Worm (Caenorhabditis elegans) whole organism, midembryonic: ENCODE results near the gene thn-1.

Source experiments
- T22C8.4 ChIP-seq: fragments of 200-800 bp; sonication (Bioruptor generic); IDR thresholded peaks from 2 replicates; pipeline ENCODE4 v1.3.6; 2022; ENCODE audit warnings: missing genetic modification characterization, missing compliant biosample characterization
- cog-1 ChIP-seq: sonication (generic microtip); optimal IDR thresholded peaks from 2 replicates; lab custom pipeline; 2016; ENCODE audit warnings: missing genetic modification characterization, missing compliant biosample characterization
- flt-1 ChIP-seq: fragments of 200-800 bp; sonication (Bioruptor generic); IDR thresholded peaks from 2 replicates; pipeline ENCODE4 v1.3.6; 2022; ENCODE audit warnings: missing genetic modification characterization, missing compliant biosample characterization
- klf-2 ChIP-seq: fragments of 200-800 bp; sonication (Bioruptor generic); conservative IDR thresholded peaks from 2 replicates; pipeline ENCODE4 v1.3.6; 2022; ENCODE audit warnings: missing genetic modification reagents, missing genetic modification characterization, missing compliant biosample characterization
- med-1 ChIP-seq: sonication (generic microtip); optimal IDR thresholded peaks from 2 replicates; lab custom pipeline; 2017; ENCODE audit warnings: missing genetic modification characterization, mild to moderate bottlenecking, missing compliant biosample characterization, antibody characterized with exemption, missing genetic modification reagents; ENCODE audit not compliant: insufficient read depth
- ref-1 ChIP-seq: fragments of 200-800 bp; sonication (Bioruptor generic); conservative IDR thresholded peaks from 2 replicates; pipeline ENCODE4 v1.3.6; 2022; ENCODE audit warnings: missing genetic modification reagents, missing genetic modification characterization, missing compliant biosample characterization
- tab-1 ChIP-seq: fragments of 200-800 bp; sonication (Bioruptor generic); IDR thresholded peaks from 2 replicates; pipeline ENCODE4 v1.3.6; 2022; ENCODE audit warnings: missing genetic modification characterization, missing compliant biosample characterization
- ztf-23 ChIP-seq: fragments of 200-800 bp; sonication (Bioruptor generic); IDR thresholded peaks from 2 replicates; pipeline ENCODE4 v1.3.6; 2022; ENCODE audit warnings: missing genetic modification reagents, missing genetic modification characterization, missing compliant biosample characterization
- ztf-29 ChIP-seq: fragments of 200-800 bp; sonication (Bioruptor generic); IDR thresholded peaks from 2 replicates; pipeline ENCODE4 v1.3.6; 2022; ENCODE audit warnings: missing genetic modification reagents, missing genetic modification characterization, missing compliant biosample characterization

thn-1 gene

ce11 chrIV:12378919-12379318 lies 965 bp upstream of the thn-1 start:
- no peak for TF ChIP-seq med-1
- no peak for TF ChIP-seq T22C8.4 (GFP tag; lab: Robert Waterston, UW)
- TF ChIP-seq flt-1 (GFP tag; lab: Robert Waterston, UW), result no peak
- TF ChIP-seq klf-2 (GFP tag; lab: Robert Waterston, UW), result no peak
- TF ChIP-seq cog-1 (tag; lab: Kevin White, UChicago), result no peak
- TF ChIP-seq ztf-29 (GFP tag; lab: Robert Waterston, UW), result no peak

ce11 chrIV:12382864-12383263 lies 3.0 kb downstream of the thn-1 start, which contains the start of gene thn-2:
thn-2 (plus strand) TSS chrIV:12383170.
- TF ChIP-seq ref-1 (GFP tag; lab: Robert Waterston, UW), result no peak
- no peak for TF ChIP-seq flt-1 (GFP tag; lab: Robert Waterston, UW)
- TF ChIP-seq tab-1 (GFP tag; lab: Robert Waterston, UW), result no peak
- no peak for TF ChIP-seq med-1
- no peak for TF ChIP-seq klf-2 (GFP tag; lab: Robert Waterston, UW)
- no peak for TF ChIP-seq cog-1 (tag; lab: Kevin White, UChicago)
- no peak for TF ChIP-seq T22C8.4 (GFP tag; lab: Robert Waterston, UW)
- TF ChIP-seq ztf-23 (GFP tag; lab: Robert Waterston, UW), result no peak
- TF ChIP-seq ztf-29 (GFP tag; lab: Robert Waterston, UW), result no peak

- TF ChIP-seq cog-1 (tag; lab: Kevin White, UChicago) (no peak), ztf-29 (GFP tag; lab: Robert Waterston, UW) (no peak), tab-1 (GFP tag; lab: Robert Waterston, UW) (no peak), klf-2 (GFP tag; lab: Robert Waterston, UW) (no peak), flt-1 (GFP tag; lab: Robert Waterston, UW) (no peak), T22C8.4 (GFP tag; lab: Robert Waterston, UW) (no peak), ref-1 (GFP tag; lab: Robert Waterston, UW) (no peak), med-1 (no peak)
Measured at ce11 chrIV:12385061-12385460, 5.2 kb downstream of the thn-1 start, which contains the start of gene F28D1.6. F28D1.6 (minus strand) TSS chrIV:12385161.

ce11 chrIV:12389951-12390350 lies 10.1 kb downstream of the thn-1 start, which contains the start of gene spe-45:
spe-45 (minus strand) TSS chrIV:12390095.
- TF ChIP-seq ztf-29 (GFP tag; lab: Robert Waterston, UW) (no peak), cog-1 (tag; lab: Kevin White, UChicago) (no peak), med-1 (no peak), flt-1 (GFP tag; lab: Robert Waterston, UW) (no peak), klf-2 (GFP tag; lab: Robert Waterston, UW) (no peak), T22C8.4 (GFP tag; lab: Robert Waterston, UW) (no peak), ztf-23 (GFP tag; lab: Robert Waterston, UW) (no peak), tab-1 (GFP tag; lab: Robert Waterston, UW) (no peak), ref-1 (GFP tag; lab: Robert Waterston, UW) (no peak)

ce11 chrIV:12391003-12391637 lies 11.2 kb downstream of the thn-1 start, which contains the start of the genes rps-23 and dpm-3:
rps-23 (minus strand) TSS chrIV:12391053.
dpm-3 (plus strand) TSS chrIV:12391587.
- TF ChIP-seq T22C8.4 (GFP tag; lab: Robert Waterston, UW) (no peak), cog-1 (tag; lab: Kevin White, UChicago) (peak; percentile 60), flt-1 (GFP tag; lab: Robert Waterston, UW) (peak; percentile 87), med-1 (no peak), ztf-23 (GFP tag; lab: Robert Waterston, UW) (peak; percentile 83), ztf-29 (GFP tag; lab: Robert Waterston, UW) (0 out of 2 replicates have a peak, but pooled peaks have one; percentile 8), ref-1 (GFP tag; lab: Robert Waterston, UW) (no peak), tab-1 (GFP tag; lab: Robert Waterston, UW) (0 out of 2 replicates have a peak, but pooled peaks have one; percentile 43), klf-2 (GFP tag; lab: Robert Waterston, UW) (peak; percentile 64; the same call in 1 of the 2 replicates)

DNA sequence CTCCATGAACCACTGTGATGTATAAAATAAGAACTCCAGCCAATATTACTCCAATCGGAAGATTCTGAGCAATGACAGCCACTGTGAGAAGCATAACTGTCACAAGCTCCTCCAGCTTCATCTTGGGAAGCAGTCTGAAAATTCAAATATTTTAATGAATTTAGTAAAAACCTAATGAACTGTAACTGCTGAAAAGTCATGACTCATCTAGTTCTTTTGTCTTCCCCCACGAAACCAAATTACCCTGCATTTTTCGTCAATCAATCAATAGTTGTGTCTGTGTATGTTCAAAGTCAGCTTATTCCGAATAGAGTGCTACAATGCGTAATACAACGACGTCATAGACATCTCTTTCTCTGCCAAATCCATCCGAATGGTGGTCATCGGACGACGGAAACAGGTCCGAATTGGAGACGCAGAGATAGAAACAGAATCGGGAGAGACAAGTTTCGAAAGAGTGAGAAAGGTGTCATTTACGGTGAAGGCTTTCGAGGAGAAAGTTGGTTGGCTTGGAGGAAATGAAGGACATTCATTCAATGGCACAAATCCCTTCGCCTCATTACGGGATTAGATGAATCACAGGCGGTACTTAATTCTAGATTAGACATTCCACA lies 16.9 kb downstream of the thn-1 start:
- no peak for TF ChIP-seq tab-1 (GFP tag; lab: Robert Waterston, UW)
- no peak for TF ChIP-seq ztf-23 (GFP tag; lab: Robert Waterston, UW)
- no peak for TF ChIP-seq ref-1 (GFP tag; lab: Robert Waterston, UW)
- TF ChIP-seq klf-2 (GFP tag; lab: Robert Waterston, UW), result no peak
- no peak for TF ChIP-seq cog-1 (tag; lab: Kevin White, UChicago)

ce11 chrIV:12398437-12398836 lies 18.6 kb downstream of the thn-1 start, which contains the start of gene acs-20:
acs-20 (minus strand) TSS chrIV:12398706.
- no peak for TF ChIP-seq ztf-23 (GFP tag; lab: Robert Waterston, UW)
- no peak for TF ChIP-seq flt-1 (GFP tag; lab: Robert Waterston, UW)

DNA sequence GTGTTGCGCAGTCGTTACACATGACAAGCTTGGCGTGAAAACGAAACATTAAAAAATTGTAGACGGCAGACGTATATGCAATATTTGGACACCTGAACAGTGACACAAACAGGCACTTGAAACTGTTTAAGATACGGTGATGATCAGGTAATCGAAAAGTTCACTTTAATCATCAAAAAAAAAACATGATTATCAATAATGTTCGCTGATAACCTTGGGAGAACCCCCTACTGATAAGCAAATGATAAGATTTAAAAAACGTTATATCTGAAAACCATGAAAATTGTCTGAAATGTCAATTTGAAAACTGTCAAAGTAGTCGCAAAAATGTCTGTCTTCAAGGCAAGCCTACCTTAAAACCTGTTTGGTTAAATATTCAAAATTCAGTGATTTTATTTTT lies 20.1 kb downstream of the thn-1 start:
- TF ChIP-seq T22C8.4 (GFP tag; lab: Robert Waterston, UW) (no peak), klf-2 (GFP tag; lab: Robert Waterston, UW) (no peak), med-1 (no peak), tab-1 (GFP tag; lab: Robert Waterston, UW) (no peak)

- TF ChIP-seq ztf-29 (GFP tag; lab: Robert Waterston, UW), result no peak
- TF ChIP-seq T22C8.4 (GFP tag; lab: Robert Waterston, UW), result no peak
- no peak for TF ChIP-seq flt-1 (GFP tag; lab: Robert Waterston, UW)
- TF ChIP-seq med-1, result no peak
- no peak for TF ChIP-seq klf-2 (GFP tag; lab: Robert Waterston, UW)
- no peak for TF ChIP-seq ref-1 (GFP tag; lab: Robert Waterston, UW)
- TF ChIP-seq cog-1 (tag; lab: Kevin White, UChicago), result no peak
Measured at ce11 chrIV:12403440-12403839, 23.6 kb downstream of the thn-1 start.
